Fruit fly (Drosophila melanogaster) whole organism, prepupa: Measurements from ENCODE around the gene NimB1.
A peak's percentile ranks its signal among the peaks of the same experiment; 100 is the strongest.

ENCODE experiments used
- Blimp-1 ChIP-seq: fragments of 200-800 bp; sonication (Bioruptor generic); optimal IDR thresholded peaks from 3 replicates; lab custom pipeline; 2017; ENCODE audit warnings: missing biosample characterization, missing genetic modification characterization, mild to moderate bottlenecking, moderate library complexity, missing genetic modification reagents
- CG11762 ChIP-seq: fragments of 200-800 bp; sonication (Bioruptor generic); optimal IDR thresholded peaks from 3 replicates; lab custom pipeline; 2016; ENCODE audit warnings: missing biosample characterization, missing genetic modification characterization; ENCODE audit not compliant: insufficient read depth
- CG6276 ChIP-seq: fragments of 200-800 bp; sonication (Bioruptor generic); optimal IDR thresholded peaks from 2 replicates; lab custom pipeline; 2017; ENCODE audit warnings: missing biosample characterization, mild to moderate bottlenecking, missing genetic modification characterization
- CG6792 ChIP-seq: fragments of 200-800 bp; sonication (Bioruptor generic); optimal IDR thresholded peaks from 3 replicates; lab custom pipeline; 2016; ENCODE audit warnings: missing biosample characterization, missing genetic modification characterization
- CG6808 ChIP-seq: fragments of 200-800 bp; sonication (Bioruptor generic); optimal IDR thresholded peaks from 3 replicates; lab custom pipeline; 2017; ENCODE audit warnings: missing biosample characterization, missing genetic modification characterization, mild to moderate bottlenecking, moderate library complexity, missing genetic modification reagents
- CG7368 ChIP-seq: fragments of 200-800 bp; sonication (Bioruptor generic); optimal IDR thresholded peaks from 3 replicates; lab custom pipeline; 2016; ENCODE audit warnings: missing biosample characterization, missing genetic modification characterization
- Eip78C ChIP-seq: fragments of 200-800 bp; sonication (Bioruptor generic); peaks from one replicate; lab custom pipeline; 2016; ENCODE audit warnings: missing biosample characterization, missing genetic modification characterization
- Ets21C ChIP-seq: fragments of 200-800 bp; sonication (Bioruptor generic); optimal IDR thresholded peaks from 3 replicates; lab custom pipeline; 2016; ENCODE audit warnings: missing biosample characterization, missing genetic modification characterization
- OdsH ChIP-seq: fragments of 200-800 bp; sonication (Bioruptor generic); optimal IDR thresholded peaks from 3 replicates; lab custom pipeline; 2016; ENCODE audit warnings: missing biosample characterization, missing genetic modification characterization
- dsx ChIP-seq: fragments of 200-800 bp; optimal IDR thresholded peaks from 3 replicates; lab custom pipeline; 2019; ENCODE audit warnings: missing biosample characterization, mild to moderate bottlenecking, missing genetic modification characterization, moderate library complexity; ENCODE audit not compliant: poor library complexity, severe bottlenecking
- eg ChIP-seq: fragments of 200-800 bp; sonication (Bioruptor generic); IDR thresholded peaks from 3 replicates; pipeline ENCODE4 v1.3.6; 2022; ENCODE audit warnings: missing biosample characterization, missing genetic modification characterization
- esn ChIP-seq: fragments of 200-800 bp; sonication (Bioruptor generic); optimal IDR thresholded peaks from 2 replicates; lab custom pipeline; 2016; ENCODE audit warnings: missing biosample characterization, mild to moderate bottlenecking, missing genetic modification characterization, moderate library complexity
- fd85E ChIP-seq: fragments of 200-800 bp; sonication (Bioruptor generic); optimal IDR thresholded peaks from 3 replicates; lab custom pipeline; 2016; ENCODE audit warnings: missing biosample characterization, missing genetic modification characterization

- TF ChIP-seq Ets21C (GFP tag; lab: Kevin White, UChicago), result no peak
- no peak for TF ChIP-seq OdsH (GFP tag; lab: Kevin White, UChicago)
- peak; percentile 63 for TF ChIP-seq CG6276 (GFP tag; lab: Kevin White, UChicago)
- no peak for TF ChIP-seq CG11762 (GFP tag; lab: Kevin White, UChicago)
- TF ChIP-seq CG6808 (GFP tag; lab: Kevin White, UChicago), result no peak
- TF ChIP-seq CG7368 (GFP tag; lab: Kevin White, UChicago), result no peak
- TF ChIP-seq esn, result no peak
- TF ChIP-seq dsx (GFP tag; lab: Kevin White, UChicago), result no peak
- no peak for TF ChIP-seq eg (GFP tag; lab: Robert Waterston, UW)
- TF ChIP-seq CG6792 (GFP tag; lab: Kevin White, UChicago), result no peak
- TF ChIP-seq Eip78C (GFP tag; lab: Kevin White, UChicago), result peak; percentile 55
- TF ChIP-seq fd85E (GFP tag; lab: Kevin White, UChicago), result no peak
- no peak for TF ChIP-seq Blimp-1 (GFP tag; lab: Kevin White, UChicago)
These were observed 34.8 kb upstream of the NimB1 start for dm6 chr2L:13928461-13928860.
